Fruit fly (Drosophila melanogaster) whole organism, wandering third instar larva: ENCODE data around the gene CG1647.

Experiments
- Abd-B ChIP-seq: fragments of >200 bp; optimal IDR thresholded peaks from 2 replicates; lab custom pipeline; 2017; ENCODE audit warnings: missing biosample characterization, missing genetic modification characterization
- CG32264 ChIP-seq: fragments of 200-800 bp; sonication (Bioruptor generic); optimal IDR thresholded peaks from 2 replicates; lab custom pipeline; 2016; ENCODE audit warnings: missing biosample characterization, missing genetic modification characterization
- CG9705 ChIP-seq: fragments of 200-800 bp; sonication (Bioruptor generic); optimal IDR thresholded peaks from 2 replicates; lab custom pipeline; 2018; ENCODE audit warnings: missing biosample characterization, mild to moderate bottlenecking, missing genetic modification characterization
- CrebA ChIP-seq: fragments of 200-800 bp; sonication (Bioruptor generic); optimal IDR thresholded peaks from 2 replicates; lab custom pipeline; 2016; ENCODE audit warnings: missing biosample characterization, mild to moderate bottlenecking, missing genetic modification characterization, borderline replicate concordance
- Dfd ChIP-seq: fragments of >200 bp; optimal IDR thresholded peaks from 2 replicates; lab custom pipeline; 2017; ENCODE audit warnings: missing biosample characterization, missing genetic modification characterization
- Dif ChIP-seq: fragments of 200-275, 200-300 bp; sonication (Bioruptor generic); optimal IDR thresholded peaks from 2 replicates; lab custom pipeline; 2018; ENCODE audit warnings: missing biosample characterization, missing genetic modification characterization; ENCODE audit not compliant: partially characterized antibody
- GATAd ChIP-seq: sonication (Bioruptor generic); optimal IDR thresholded peaks from 2 replicates; lab custom pipeline; 2016; ENCODE audit warnings: missing biosample characterization, missing genetic modification characterization
- HLH106 ChIP-seq: fragments of 200-800 bp; optimal IDR thresholded peaks from 3 replicates; lab custom pipeline; 2019; ENCODE audit warnings: missing biosample characterization, mild to moderate bottlenecking, missing genetic modification characterization, moderate library complexity
- Hnf4 ChIP-seq: fragments of 200-800 bp; sonication (Bioruptor generic); optimal IDR thresholded peaks from 2 replicates; lab custom pipeline; 2016; ENCODE audit warnings: missing biosample characterization, mild to moderate bottlenecking, missing genetic modification characterization
- Hr83 ChIP-seq: fragments of 200-300 bp; sonication (Bioruptor generic); optimal IDR thresholded peaks from 2 replicates; lab custom pipeline; 2016; ENCODE audit warnings: missing biosample characterization, mild to moderate bottlenecking, missing genetic modification characterization, moderate library complexity; ENCODE audit not compliant: poor library complexity, severe bottlenecking
- Jra ChIP-seq: sonication (Bioruptor generic); optimal IDR thresholded peaks from 2 replicates; lab custom pipeline; 2016; ENCODE audit warnings: missing biosample characterization, missing genetic modification characterization
- Mio ChIP-seq: sonication (Bioruptor generic); optimal IDR thresholded peaks from 2 replicates; lab custom pipeline; 2016; ENCODE audit warnings: missing biosample characterization, missing genetic modification characterization
- Myc ChIP-seq: fragments of >200 bp; optimal IDR thresholded peaks from 2 replicates; lab custom pipeline; 2017
- N ChIP-seq: fragments of >200 bp; optimal IDR thresholded peaks from 2 replicates; lab custom pipeline; 2018; ENCODE audit warnings: missing biosample characterization, missing external identifiers, missing genetic modification characterization
- OdsH ChIP-seq: fragments of 200-800 bp; sonication (Bioruptor generic); optimal IDR thresholded peaks from 2 replicates; lab custom pipeline; 2016; ENCODE audit warnings: missing biosample characterization, mild to moderate bottlenecking, missing genetic modification characterization
- Rel ChIP-seq, 2 experiments: fragments of 200-800 bp; sonication (Bioruptor generic) in 1 of 2; optimal IDR thresholded peaks; 2 replicates in 1 of 2; 3 replicates in 1 of 2; lab custom pipeline; 2016 to 2019; ENCODE audit warnings: mild to moderate bottlenecking in 2 of 2, missing biosample characterization in 2 of 2, missing genetic modification characterization in 2 of 2, moderate library complexity in 1 of 2
- Sp1 ChIP-seq: fragments of 200-800 bp; sonication (Bioruptor generic); optimal IDR thresholded peaks from 3 replicates; lab custom pipeline; 2019; ENCODE audit warnings: missing biosample characterization, mild to moderate bottlenecking, missing genetic modification characterization, moderate library complexity
- Vsx2 ChIP-seq: fragments of 200-300, 225-300 bp; sonication (Bioruptor generic); optimal IDR thresholded peaks from 2 replicates; lab custom pipeline; 2018; ENCODE audit warnings: missing biosample characterization, missing genetic modification characterization; ENCODE audit not compliant: partially characterized antibody
- br ChIP-seq: fragments of 200-800 bp; sonication (Bioruptor generic); optimal IDR thresholded peaks from 2 replicates; lab custom pipeline; 2016; ENCODE audit warnings: missing biosample characterization, missing genetic modification characterization
- brk ChIP-seq: fragments of 200-800 bp; sonication (Bioruptor generic); optimal IDR thresholded peaks from 2 replicates; lab custom pipeline; 2016; ENCODE audit warnings: missing biosample characterization, mild to moderate bottlenecking, missing genetic modification characterization
- dl ChIP-seq, 2 experiments: fragments of 175-275, 200-275 bp in 1 of 2; fragments of 200-275 bp in 1 of 2; sonication (Bioruptor generic); optimal IDR thresholded peaks; lab custom pipeline; 2018; ENCODE audit warnings: mild to moderate bottlenecking in 2 of 2, missing biosample characterization in 2 of 2, missing genetic modification characterization in 2 of 2, moderate library complexity in 2 of 2; ENCODE audit not compliant: partially characterized antibody in 2 of 2, insufficient read depth in 1 of 2
- dmrt93B ChIP-seq: fragments of 200-800 bp; sonication (Bioruptor generic); optimal IDR thresholded peaks from 2 replicates; lab custom pipeline; 2018; ENCODE audit warnings: missing biosample characterization, mild to moderate bottlenecking, missing genetic modification characterization
- dsf ChIP-seq: sonication (Bioruptor generic); optimal IDR thresholded peaks from 2 replicates; lab custom pipeline; 2016; ENCODE audit warnings: missing biosample characterization, missing genetic modification characterization, borderline replicate concordance
- foxo ChIP-seq, 2 experiments: fragments of 200-800 bp; sonication (Bioruptor generic); optimal IDR thresholded peaks; 2 replicates in 1 of 2; 3 replicates in 1 of 2; lab custom pipeline; 2016 to 2017; ENCODE audit warnings: missing biosample characterization in 2 of 2, missing genetic modification characterization in 2 of 2
- fru ChIP-seq: fragments of 200-800 bp; sonication (Bioruptor generic); optimal IDR thresholded peaks from 3 replicates; lab custom pipeline; 2016; ENCODE audit warnings: missing biosample characterization, mild to moderate bottlenecking, missing genetic modification characterization
- h ChIP-seq: fragments of 200-800 bp; sonication (Bioruptor generic); optimal IDR thresholded peaks from 3 replicates; lab custom pipeline; 2016; ENCODE audit warnings: missing biosample characterization, mild to moderate bottlenecking, missing genetic modification characterization
- jim ChIP-seq: fragments of 175-275, 200-325 bp; sonication (Bioruptor generic); optimal IDR thresholded peaks from 2 replicates; lab custom pipeline; 2016; ENCODE audit warnings: missing biosample characterization, mild to moderate bottlenecking, missing genetic modification characterization
- lola ChIP-seq: fragments of >200 bp; optimal IDR thresholded peaks from 2 replicates; lab custom pipeline; 2017; ENCODE audit warnings: missing biosample characterization, missing genetic modification characterization
- pan ChIP-seq: fragments of >200 bp; optimal IDR thresholded peaks from 2 replicates; lab custom pipeline; 2017
- psq ChIP-seq: fragments of 200-800 bp; sonication (Bioruptor generic); optimal IDR thresholded peaks from 3 replicates; lab custom pipeline; 2017; ENCODE audit warnings: missing biosample characterization, mild to moderate bottlenecking, missing genetic modification characterization, moderate library complexity
- rgr ChIP-seq: fragments of 200-800 bp; sonication (Bioruptor generic); optimal IDR thresholded peaks from 3 replicates; lab custom pipeline; 2016; ENCODE audit warnings: missing biosample characterization, mild to moderate bottlenecking, missing genetic modification characterization
- sage ChIP-seq: fragments of 200-800 bp; sonication (Bioruptor generic); optimal IDR thresholded peaks from 2 replicates; lab custom pipeline; 2016; ENCODE audit warnings: missing biosample characterization, mild to moderate bottlenecking, missing genetic modification characterization
- sv ChIP-seq: fragments of 200-800 bp; sonication (Bioruptor generic); optimal IDR thresholded peaks from 3 replicates; lab custom pipeline; 2016; ENCODE audit warnings: missing biosample characterization, missing genetic modification characterization
- tai ChIP-seq: sonication (Bioruptor generic); optimal IDR thresholded peaks from 2 replicates; lab custom pipeline; 2016; ENCODE audit warnings: missing biosample characterization, missing genetic modification characterization
- usp ChIP-seq: fragments of >200 bp; optimal IDR thresholded peaks from 2 replicates; lab custom pipeline; 2017; ENCODE audit warnings: missing biosample characterization, missing genetic modification characterization
- woc ChIP-seq: sonication (Bioruptor generic); optimal IDR thresholded peaks from 2 replicates; lab custom pipeline; 2016; ENCODE audit warnings: missing biosample characterization, mild to moderate bottlenecking, missing genetic modification characterization

CG1647 gene

DNA sequence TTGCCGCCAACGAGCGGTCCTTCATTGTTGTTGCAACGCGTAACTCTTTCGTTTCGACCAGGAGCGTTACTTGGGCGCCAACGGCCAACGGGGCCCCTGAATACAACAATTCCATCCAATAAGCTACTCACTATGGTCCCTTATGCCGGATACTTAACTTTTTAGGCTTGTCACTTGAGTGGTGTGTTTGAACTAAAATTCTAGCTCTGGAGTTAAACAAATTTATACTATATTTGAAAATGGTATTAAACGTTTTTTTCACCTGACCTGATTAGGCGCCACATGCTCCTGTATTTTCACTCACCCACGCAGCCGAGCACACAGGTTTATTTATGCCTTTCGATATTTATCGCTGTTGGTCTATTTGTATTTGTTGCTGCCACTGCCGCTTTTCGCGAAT is 14.9 kb upstream of the CG1647 start:
- TF ChIP-seq woc (GFP tag; lab: Kevin White, UChicago) (no peak), Rel (GFP tag; optimal IDR thresholded peaks at IDR 0.05; lab: Kevin White, UChicago) (no peak), Rel (tag; optimal IDR thresholded peaks at IDR 0.05; lab: Kevin White, UChicago) (no peak), fru (peak; percentile 26), pan (no peak)

dm6 chr3R:28806402-28806801 is 13.6 kb upstream of the CG1647 start, which contains the start of gene CheB98a:
CheB98a (plus strand) TSS chr3R:28806702.
- TF ChIP-seq HLH106 (no peak), sv (GFP tag; lab: Kevin White, UChicago) (no peak), N (GFP tag; lab: Kevin White, UChicago) (no peak), CG9705 (GFP tag; lab: Kevin White, UChicago) (no peak), jim (GFP tag; lab: Kevin White, UChicago) (no peak), psq (GFP tag; lab: Kevin White, UChicago) (no peak), fru (no peak), Abd-B (GFP tag; lab: Kevin White, UChicago) (no peak), tai (GFP tag; lab: Kevin White, UChicago) (no peak), dl (GFP tag; optimal IDR thresholded peaks at IDR 0.05; lab: Kevin White, UChicago; ENCODE audit: insufficient read depth in 1 of 2, partially characterized antibody in 2 of 2) (no peak), dmrt93B (GFP tag; lab: Kevin White, UChicago) (no peak), usp (GFP tag; lab: Kevin White, UChicago) (no peak), rgr (no peak), brk (GFP tag; lab: Kevin White, UChicago) (no peak), woc (GFP tag; lab: Kevin White, UChicago) (no peak), lola (no peak)
- TF ChIP-seq, all 38 proteins: peak for 0

- TF ChIP-seq HLH106: peak; percentile 6
- TF ChIP-seq sv (GFP tag; lab: Kevin White, UChicago): no peak
- TF ChIP-seq Vsx2 (GFP tag; lab: Kevin White, UChicago): no peak
- TF ChIP-seq Rel (GFP tag; optimal IDR thresholded peaks at IDR 0.05; lab: Kevin White, UChicago): no peak
- TF ChIP-seq Rel (tag; optimal IDR thresholded peaks at IDR 0.05; lab: Kevin White, UChicago): no peak
- TF ChIP-seq dsf (GFP tag; lab: Kevin White, UChicago): no peak
- TF ChIP-seq Myc (lab: Kevin White, UChicago): peak; percentile 95
- no peak for TF ChIP-seq lola
- no peak for TF ChIP-seq N (GFP tag; lab: Kevin White, UChicago)
- TF ChIP-seq fru: no peak
- no peak for TF ChIP-seq Sp1 (GFP tag; lab: Kevin White, UChicago)
- no peak for TF ChIP-seq rgr
- no peak for TF ChIP-seq Jra (GFP tag; lab: Kevin White, UChicago)
- peak; percentile 43 for TF ChIP-seq woc (GFP tag; lab: Kevin White, UChicago)
- no peak for TF ChIP-seq pan
These were observed 8.9 kb upstream of the CG1647 start, which contains the start of gene wdn for dm6 chr3R:28810942-28811676. wdn (minus strand) TSS chr3R:28811337.

DNA sequence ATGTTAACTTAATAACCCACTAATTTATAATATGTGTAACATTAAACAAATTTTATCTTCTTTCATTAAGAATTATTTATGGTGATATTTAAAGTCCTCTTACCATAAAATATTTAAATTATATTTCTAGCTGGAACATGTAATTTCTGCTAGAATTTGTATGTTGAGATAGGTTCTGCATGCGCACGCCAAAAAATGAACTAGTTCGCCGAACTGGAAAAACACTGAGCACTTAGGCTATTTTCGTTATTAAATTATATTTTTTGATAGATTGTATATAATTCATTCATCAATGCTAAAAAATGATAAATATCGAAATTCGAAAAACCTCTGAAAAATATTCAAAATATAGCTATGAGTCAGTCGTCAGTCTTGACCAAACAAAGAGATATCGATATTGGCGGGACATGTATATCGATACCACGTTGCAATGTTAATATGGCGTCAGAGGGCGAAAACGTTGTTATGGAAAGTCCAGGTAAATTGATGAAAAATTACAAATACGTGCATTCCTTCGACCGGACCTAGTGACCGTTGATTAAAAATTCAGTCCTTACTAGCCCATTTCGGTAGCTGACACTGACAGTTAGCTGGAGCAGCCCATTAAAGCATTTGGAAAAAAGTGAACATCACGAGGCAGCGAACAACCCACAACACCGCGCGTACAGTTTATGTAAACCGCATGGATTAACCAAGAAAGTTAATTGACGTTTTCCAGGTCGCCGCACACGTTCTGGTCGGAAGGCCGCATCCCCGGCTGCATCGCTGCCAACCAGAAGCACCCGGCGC is 8.2 kb upstream of the CG1647 start, which contains the start of gene Prp39:
Gene Prp39 (plus strand): TSS at position 426 of the 789 bp plus-strand sequence.
- no peak for TF ChIP-seq OdsH (GFP tag; lab: Kevin White, UChicago)
- no peak for TF ChIP-seq sv (GFP tag; lab: Kevin White, UChicago)
- no peak for TF ChIP-seq CrebA (GFP tag; lab: Kevin White, UChicago)
- TF ChIP-seq brk (GFP tag; lab: Kevin White, UChicago): no peak
- TF ChIP-seq Dfd (GFP tag; lab: Kevin White, UChicago): no peak
- TF ChIP-seq jim (GFP tag; lab: Kevin White, UChicago): no peak
- peak; percentile 14 for TF ChIP-seq HLH106
- no peak for TF ChIP-seq Dif (GFP tag; lab: Kevin White, UChicago)
- no peak for TF ChIP-seq Mio (GFP tag; lab: Kevin White, UChicago)
- no peak for TF ChIP-seq Vsx2 (GFP tag; lab: Kevin White, UChicago)
- TF ChIP-seq br (GFP tag; lab: Kevin White, UChicago): no peak
- no peak for TF ChIP-seq CG9705 (GFP tag; lab: Kevin White, UChicago)
- no peak for TF ChIP-seq Rel (GFP tag; optimal IDR thresholded peaks at IDR 0.05; lab: Kevin White, UChicago)
- TF ChIP-seq Rel (tag; optimal IDR thresholded peaks at IDR 0.05; lab: Kevin White, UChicago): peak; percentile 12
- no peak for TF ChIP-seq dsf (GFP tag; lab: Kevin White, UChicago)
- no peak for TF ChIP-seq foxo (GFP tag; optimal IDR thresholded peaks at IDR 0.05; lab: Kevin White, UChicago)
- no peak for TF ChIP-seq Sp1 (GFP tag; lab: Kevin White, UChicago)
- TF ChIP-seq psq (GFP tag; lab: Kevin White, UChicago): no peak
- no peak for TF ChIP-seq tai (GFP tag; lab: Kevin White, UChicago)
- TF ChIP-seq usp (GFP tag; lab: Kevin White, UChicago): no peak
- no peak for TF ChIP-seq dl (GFP tag; optimal IDR thresholded peaks at IDR 0.05; lab: Kevin White, UChicago; ENCODE audit: insufficient read depth in 1 of 2, partially characterized antibody in 2 of 2)
- TF ChIP-seq pan: no peak
- peak; percentile 62 for TF ChIP-seq h (GFP tag; lab: Kevin White, UChicago)
- TF ChIP-seq Hnf4 (GFP tag; lab: Kevin White, UChicago): no peak
- TF ChIP-seq lola: no peak
- TF ChIP-seq Myc (lab: Kevin White, UChicago): no peak
- TF ChIP-seq N (GFP tag; lab: Kevin White, UChicago): no peak
- TF ChIP-seq CG32264: no peak
- no peak for TF ChIP-seq GATAd (GFP tag; lab: Kevin White, UChicago)
- peak; percentile 29 for TF ChIP-seq Hr83 (GFP tag; lab: Kevin White, UChicago)
- no peak for TF ChIP-seq sage (GFP tag; lab: Kevin White, UChicago)
